Fruit fly (Drosophila melanogaster): Measurements from ENCODE around the gene Plzf.
A peak's percentile ranks its signal among the peaks of the same experiment; 100 is the strongest.

The Plzf gene

DNA sequence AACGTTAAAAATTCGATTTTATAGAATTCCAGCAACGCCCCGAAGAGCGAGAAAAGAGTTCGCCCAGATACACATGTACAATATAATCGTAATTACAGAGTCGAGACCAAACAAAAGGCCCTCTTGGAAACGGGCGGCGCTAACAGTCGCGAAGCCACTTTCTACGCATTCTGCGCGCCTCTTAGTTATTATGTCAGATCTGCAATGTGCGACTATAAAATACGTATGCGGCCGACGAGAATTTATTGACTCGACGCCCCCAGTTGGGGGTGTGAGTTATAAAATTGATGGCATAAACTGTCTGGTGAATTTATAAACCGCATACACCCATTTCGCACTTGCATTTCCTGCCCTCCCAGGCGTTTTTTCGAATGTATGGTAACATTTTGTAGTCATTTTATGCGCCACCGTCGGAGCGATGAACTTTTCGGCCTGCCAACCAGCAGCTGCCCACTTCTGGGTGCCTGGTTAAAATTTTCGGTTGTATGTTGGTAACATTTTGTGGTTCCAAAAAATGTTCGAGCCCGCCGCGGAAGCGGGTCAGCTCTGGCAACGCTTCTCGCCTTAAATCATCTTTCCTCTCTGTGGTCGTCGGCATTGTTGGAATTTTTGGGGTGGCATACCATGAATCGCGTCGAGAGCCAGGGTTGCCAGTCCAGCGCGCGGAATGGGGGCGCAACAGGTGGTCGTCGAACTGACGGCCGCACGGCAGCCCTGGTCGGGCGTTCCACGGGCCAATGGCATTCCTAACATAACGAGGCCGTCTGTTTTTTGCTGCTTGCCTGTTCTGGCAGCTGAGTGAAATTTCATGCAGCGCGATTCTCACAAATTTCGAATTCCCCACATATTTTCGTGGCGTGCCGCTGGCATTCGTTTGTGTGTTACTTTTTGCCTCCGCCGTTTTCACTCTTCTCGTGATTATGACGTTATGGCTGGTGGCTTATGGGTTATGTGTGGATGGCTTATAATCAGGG, 36.7 kb downstream of the Plzf start (continued):
- TF ChIP-seq dsx (GFP tag; optimal IDR thresholded peaks at IDR 0.05; ENCODE audit: poor library complexity, severe bottlenecking) (peak; percentile 92), achi (GFP tag; optimal IDR thresholded peaks at IDR 0.05) (peak; percentile 36), CG6792 (GFP tag; optimal IDR thresholded peaks at IDR 0.05) (peak; percentile 73), CG34406 (GFP tag; optimal IDR thresholded peaks at IDR 0.05) (peak; percentile 29), CG32006 (GFP tag; optimal IDR thresholded peaks at IDR 0.05) (peak; percentile 5), Eip93F (GFP tag; optimal IDR thresholded peaks at IDR 0.05) (no peak), CG4318 (GFP tag; optimal IDR thresholded peaks at IDR 0.05) (no peak), Blimp-1 (GFP tag; optimal IDR thresholded peaks at IDR 0.05) (peak; percentile 74), spab (GFP tag; optimal IDR thresholded peaks at IDR 0.05) (peak; percentile 68), Sox14 (GFP tag; optimal IDR thresholded peaks at IDR 0.05) (peak; percentile 71)

DNA sequence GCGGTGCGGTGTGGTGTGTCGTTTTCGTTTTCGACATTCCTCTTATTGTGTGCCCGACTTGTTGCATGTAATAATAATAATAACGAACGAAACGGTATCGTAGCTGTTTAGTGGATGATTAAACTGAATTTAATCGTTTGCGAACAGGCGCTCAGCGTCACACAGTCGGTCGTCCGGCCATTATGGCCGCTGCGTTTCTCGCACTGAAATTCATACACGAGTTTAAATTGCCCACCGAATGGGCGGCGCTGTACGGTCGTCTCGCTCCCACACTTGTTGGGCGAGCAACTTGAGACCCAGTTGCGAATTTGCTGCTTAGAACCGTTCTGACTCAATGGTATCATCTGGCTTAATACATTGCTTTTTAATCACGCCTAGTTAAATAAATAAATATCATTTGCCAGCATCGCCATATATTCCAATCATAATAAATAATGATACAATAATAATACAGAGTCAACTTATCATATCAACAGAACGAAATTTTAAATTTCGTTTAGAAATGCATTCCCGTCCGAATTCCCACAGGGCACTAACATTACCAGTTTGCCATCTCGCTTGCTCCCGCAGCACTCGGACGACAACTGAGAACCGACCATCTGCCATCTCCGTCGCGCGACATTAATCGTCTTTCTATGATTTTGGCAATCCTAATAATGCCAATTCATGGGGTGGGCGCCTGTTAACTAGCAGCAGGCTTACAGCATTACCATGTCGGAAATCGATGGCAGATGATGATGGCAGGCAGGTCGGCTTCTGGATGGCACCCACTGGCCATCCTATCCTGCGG, 37.6 kb downstream of the Plzf start:
- TF ChIP-seq fd85E (GFP tag; optimal IDR thresholded peaks at IDR 0.05) (peak; percentile 42), CG10631 (GFP tag; optimal IDR thresholded peaks at IDR 0.05) (peak; percentile 91), svp (GFP tag) (peak; percentile 93), Sox102F (GFP tag; optimal IDR thresholded peaks at IDR 0.05) (peak; percentile 86), pdm3 (GFP tag; optimal IDR thresholded peaks at IDR 0.05) (peak; percentile 89), Hr38 (GFP tag; optimal IDR thresholded peaks at IDR 0.05) (peak; percentile 48), Eip93F (GFP tag; optimal IDR thresholded peaks at IDR 0.05) (no peak), CG34406 (GFP tag; optimal IDR thresholded peaks at IDR 0.05) (peak; percentile 91), CG8632 (GFP tag; optimal IDR thresholded peaks at IDR 0.05) (peak; percentile 92), Lpt (GFP tag; optimal IDR thresholded peaks at IDR 0.05) (peak; percentile 74), salr (GFP tag; optimal IDR thresholded peaks at IDR 0.05) (peak; percentile 55 to 89), CG6163 (GFP tag; IDR thresholded peaks at IDR 0.05) (no peak), Eip75B (GFP tag; optimal IDR thresholded peaks at IDR 0.05) (peak; percentile 84), net (GFP tag; optimal IDR thresholded peaks at IDR 0.05) (peak; percentile 83), Sox15 (GFP tag; optimal IDR thresholded peaks at IDR 0.05) (peak; percentile 86), Gug (GFP tag; IDR thresholded peaks at IDR 0.05) (no peak), Sox14 (GFP tag; optimal IDR thresholded peaks at IDR 0.05) (peak; percentile 90), CG10669 (GFP tag; optimal IDR thresholded peaks at IDR 0.05) (peak; percentile 93), CG11294 (GFP tag; IDR thresholded peaks at IDR 0.05) (no peak), dsx (GFP tag; optimal IDR thresholded peaks at IDR 0.05; ENCODE audit: poor library complexity, severe bottlenecking) (no peak), fd59A (GFP tag; optimal IDR thresholded peaks at IDR 0.05) (peak; percentile 88), dac (GFP tag; optimal IDR thresholded peaks at IDR 0.05) (peak; percentile 78), CG6808 (GFP tag; optimal IDR thresholded peaks at IDR 0.05) (peak; percentile 96), CG15336 (GFP tag; IDR thresholded peaks at IDR 0.05) (no peak), CG6854 (GFP tag; optimal IDR thresholded peaks at IDR 0.05) (peak; percentile 86), Met (GFP tag; optimal IDR thresholded peaks at IDR 0.05) (peak; percentile 91), CG11902 (GFP tag; optimal IDR thresholded peaks at IDR 0.05) (peak; percentile 87), OdsH (GFP tag; optimal IDR thresholded peaks at IDR 0.05) (peak; percentile 91), CG3919 (GFP tag; optimal IDR thresholded peaks at IDR 0.05) (peak; percentile 90), ss (GFP tag; optimal IDR thresholded peaks at IDR 0.05) (peak; percentile 88 to 94), CG32006 (GFP tag; optimal IDR thresholded peaks at IDR 0.05) (peak; percentile 93), CG9139 (GFP tag; optimal IDR thresholded peaks at IDR 0.05) (peak; percentile 79), vri (GFP tag; optimal IDR thresholded peaks at IDR 0.05) (no peak), CG11762 (GFP tag; optimal IDR thresholded peaks at IDR 0.05; ENCODE audit: insufficient read depth) (peak; percentile 87), CG31627 (GFP tag; optimal IDR thresholded peaks at IDR 0.05) (peak; percentile 88), CG3032 (tag; optimal IDR thresholded peaks at IDR 0.05) (peak; percentile 95), eg (GFP tag; IDR thresholded peaks at IDR 0.05) (no peak), spab (GFP tag; optimal IDR thresholded peaks at IDR 0.05) (peak; percentile 90), cyc (GFP tag; optimal IDR thresholded peaks at IDR 0.05) (peak; percentile 84), Smox (GFP tag; optimal IDR thresholded peaks at IDR 0.05) (peak; percentile 90), Eip78C (GFP tag) (peak; percentile 97)

All from whole organism, prepupa.